Worm (Caenorhabditis elegans) whole organism, L4 larva: Measurements from ENCODE around the gene B0228.7.

ENCODE experiments used
- F10B5.3 ChIP-seq: sonication (generic microtip); optimal IDR thresholded peaks from 2 replicates; lab custom pipeline; 2016; ENCODE audit warnings: mild to moderate bottlenecking, missing genetic modification characterization, missing compliant biosample characterization
- F37D6.2 ChIP-seq: sonication (generic microtip); optimal IDR thresholded peaks from 2 replicates; lab custom pipeline; 2016; ENCODE audit warnings: mild to moderate bottlenecking, missing genetic modification characterization, missing compliant biosample characterization
- F44E2.7 ChIP-seq: fragments of 200-800 bp; sonication (Bioruptor generic); IDR thresholded peaks from 2 replicates; pipeline ENCODE4 v2.1.2; 2022; ENCODE audit warnings: missing genetic modification characterization, missing compliant biosample characterization
- R02D3.7 ChIP-seq: fragments of 150-350 bp; sonication (generic microtip); optimal IDR thresholded peaks from 3 replicates; lab custom pipeline; 2014; ENCODE audit warnings: missing biosample characterization, missing genetic modification characterization
- T26A8.4 ChIP-seq: fragments of 200-800 bp; sonication (Bioruptor generic); IDR thresholded peaks from 2 replicates; pipeline ENCODE4 v1.3.6; 2022; ENCODE audit warnings: missing genetic modification characterization, missing compliant biosample characterization
- Y48G9A.11 ChIP-seq: fragments of 200-800 bp; sonication (Bioruptor generic); IDR thresholded peaks from 2 replicates; pipeline ENCODE4 v1.3.6; 2022; ENCODE audit warnings: missing genetic modification reagents, missing genetic modification characterization, missing compliant biosample characterization
- ZK337.2 ChIP-seq: fragments of 200-800 bp; sonication (Bioruptor generic); IDR thresholded peaks from 2 replicates; pipeline ENCODE4 v1.3.6; 2022; ENCODE audit warnings: missing genetic modification reagents, missing genetic modification characterization, missing compliant biosample characterization
- aha-1 ChIP-seq: fragments of 150-350 bp; peaks from one replicate; lab custom pipeline; 2014; ENCODE audit warnings: missing biosample characterization, missing genetic modification characterization
- ama-1 ChIP-seq: fragments of 150-350 bp; optimal IDR thresholded peaks from 2 replicates; lab custom pipeline; 2014; ENCODE audit warnings: inconsistent platforms, mixed read lengths
- ceh-20 ChIP-seq: fragments of 200-800 bp; sonication (Bioruptor generic); IDR thresholded peaks from 2 replicates; pipeline ENCODE4 v1.3.6; 2022; ENCODE audit warnings: missing genetic modification reagents, missing genetic modification characterization, missing compliant biosample characterization
- ceh-44 ChIP-seq: fragments of 200-800 bp; sonication (Bioruptor generic); IDR thresholded peaks from 2 replicates; pipeline ENCODE4 v1.3.6; 2022; ENCODE audit warnings: missing genetic modification reagents, missing genetic modification characterization, missing compliant biosample characterization
- ceh-62 ChIP-seq: sonication (generic microtip); optimal IDR thresholded peaks from 2 replicates; lab custom pipeline; 2017; ENCODE audit warnings: missing biosample characterization, missing genetic modification characterization
- ces-1 ChIP-seq: fragments of 150-350 bp; sonication (generic microtip); optimal IDR thresholded peaks from 4 replicates; lab custom pipeline; 2014; ENCODE audit warnings: missing biosample characterization, missing genetic modification reagents, missing genetic modification characterization
- daf-12 ChIP-seq: fragments of 150-350 bp; optimal IDR thresholded peaks from 2 replicates; lab custom pipeline; 2014; ENCODE audit warnings: missing biosample characterization, missing genetic modification reagents, missing genetic modification characterization
- daf-16 ChIP-seq, 3 experiments: sonication (generic microtip); optimal IDR thresholded peaks; 2 replicates each; lab custom pipeline; 2016 to 2017; ENCODE audit warnings: missing genetic modification characterization in 3 of 3, missing genetic modification reagents in 3 of 3, mild to moderate bottlenecking in 2 of 3, missing compliant biosample characterization in 2 of 3, missing biosample characterization in 1 of 3, moderate library complexity in 1 of 3
- daf-19 ChIP-seq: fragments of 200-800 bp; sonication (Bioruptor generic); conservative IDR thresholded peaks from 2 replicates; pipeline ENCODE4 v1.3.6; 2022; ENCODE audit warnings: missing genetic modification characterization, missing compliant biosample characterization
- dmd-6 ChIP-seq: fragments of 200-800 bp; sonication (Bioruptor generic); IDR thresholded peaks from 2 replicates; pipeline ENCODE4 v1.3.6; 2022; ENCODE audit warnings: missing genetic modification reagents, missing genetic modification characterization, missing compliant biosample characterization
- dpl-1 ChIP-seq: fragments of 150-350 bp; optimal IDR thresholded peaks from 2 replicates; lab custom pipeline; 2014; ENCODE audit warnings: missing biosample characterization, missing genetic modification reagents, missing genetic modification characterization
- dve-1 ChIP-seq: sonication (generic microtip); optimal IDR thresholded peaks from 2 replicates; lab custom pipeline; 2017; ENCODE audit warnings: antibody characterized with exemption, mild to moderate bottlenecking, missing genetic modification characterization, missing compliant biosample characterization; ENCODE audit not compliant: insufficient read depth
- gei-8 ChIP-seq: fragments of 200-800 bp; sonication (Bioruptor generic); optimal IDR thresholded peaks from 2 replicates; lab custom pipeline; 2018; ENCODE audit warnings: mild to moderate bottlenecking, missing genetic modification characterization, missing compliant biosample characterization
- hlh-11 ChIP-seq: fragments of 200-800 bp; sonication (Bioruptor generic); optimal IDR thresholded peaks from 2 replicates; lab custom pipeline; 2018; ENCODE audit warnings: mild to moderate bottlenecking, missing genetic modification characterization, missing compliant biosample characterization
- hlh-30 ChIP-seq: sonication (generic microtip); optimal IDR thresholded peaks from 2 replicates; lab custom pipeline; 2017; ENCODE audit warnings: antibody characterized with exemption, mild to moderate bottlenecking, missing genetic modification characterization, missing compliant biosample characterization; ENCODE audit not compliant: insufficient read depth
- hmg-1.1 ChIP-seq: fragments of 200-800 bp; sonication (Bioruptor generic); IDR thresholded peaks from 2 replicates; pipeline ENCODE4 v1.3.6; 2022; ENCODE audit warnings: missing genetic modification reagents, missing genetic modification characterization, missing compliant biosample characterization
- lim-7 ChIP-seq: fragments of 200-800 bp; sonication (Bioruptor generic); IDR thresholded peaks from 2 replicates; pipeline ENCODE4 v1.3.6; 2022; ENCODE audit warnings: missing genetic modification characterization, missing compliant biosample characterization
- lin-1 ChIP-seq: fragments of 200-800 bp; sonication (Bioruptor generic); IDR thresholded peaks from 2 replicates; pipeline ENCODE4 v1.3.6; 2022; ENCODE audit warnings: missing genetic modification reagents, missing genetic modification characterization, missing compliant biosample characterization
- lin-13 ChIP-seq: fragments of 150-350 bp; optimal IDR thresholded peaks from 2 replicates; lab custom pipeline; 2014; ENCODE audit warnings: missing biosample characterization, missing genetic modification reagents, missing genetic modification characterization
- lin-29 ChIP-seq: fragments of 200-800 bp; sonication (Bioruptor generic); IDR thresholded peaks from 2 replicates; pipeline ENCODE4 v1.3.6; 2022; ENCODE audit warnings: missing genetic modification reagents, missing genetic modification characterization, missing compliant biosample characterization
- lin-39 ChIP-seq: fragments of 150-350 bp; optimal IDR thresholded peaks from 2 replicates; lab custom pipeline; 2014; ENCODE audit warnings: missing biosample characterization, missing genetic modification reagents, missing genetic modification characterization
- lsy-2 ChIP-seq, 2 experiments: fragments of 150-350 bp in 1 of 2; sonication (generic microtip) in 1 of 2; optimal IDR thresholded peaks; 2 replicates each; lab custom pipeline; 2014 to 2017; ENCODE audit warnings: missing biosample characterization in 2 of 2, missing genetic modification characterization in 2 of 2
- madf-9 ChIP-seq: fragments of 200-800 bp; sonication (Bioruptor generic); conservative IDR thresholded peaks from 2 replicates; pipeline ENCODE4 v1.3.6; 2022; ENCODE audit warnings: missing genetic modification reagents, missing genetic modification characterization, missing compliant biosample characterization
- mdt-29 ChIP-seq: fragments of 200-800 bp; sonication (Bioruptor generic); IDR thresholded peaks from 2 replicates; pipeline ENCODE4 v1.3.6; 2022; ENCODE audit warnings: missing genetic modification reagents, missing genetic modification characterization, missing compliant biosample characterization
- mep-1 ChIP-seq: fragments of 150-350 bp; sonication (generic microtip); optimal IDR thresholded peaks from 3 replicates; lab custom pipeline; 2014; ENCODE audit warnings: missing biosample characterization, missing genetic modification characterization
- nhr-10 ChIP-seq: fragments of 150-350 bp; optimal IDR thresholded peaks from 2 replicates; lab custom pipeline; 2014; ENCODE audit warnings: missing biosample characterization, missing genetic modification characterization
- nhr-102 ChIP-seq: sonication (generic microtip); optimal IDR thresholded peaks from 2 replicates; lab custom pipeline; 2016; ENCODE audit warnings: mild to moderate bottlenecking, missing genetic modification characterization, moderate library complexity, missing compliant biosample characterization
- nhr-237 ChIP-seq: sonication (generic microtip); optimal IDR thresholded peaks from 2 replicates; lab custom pipeline; 2017; ENCODE audit warnings: missing biosample characterization, missing genetic modification characterization
- nhr-25 ChIP-seq: sonication (generic microtip); optimal IDR thresholded peaks from 2 replicates; lab custom pipeline; 2017; ENCODE audit warnings: missing genetic modification characterization, mild to moderate bottlenecking, missing compliant biosample characterization, antibody characterized with exemption, moderate library complexity, borderline replicate concordance; ENCODE audit not compliant: insufficient read depth
- nhr-42 ChIP-seq: fragments of 200-800 bp; sonication (Bioruptor generic); IDR thresholded peaks from 2 replicates; pipeline ENCODE4 v1.3.6; 2022; ENCODE audit warnings: missing genetic modification characterization, missing compliant biosample characterization
- nhr-48 ChIP-seq: sonication (generic microtip); optimal IDR thresholded peaks from 2 replicates; lab custom pipeline; 2016; ENCODE audit warnings: mild to moderate bottlenecking, missing genetic modification characterization, missing compliant biosample characterization
- nhr-6 ChIP-seq: fragments of 150-350 bp; optimal IDR thresholded peaks from 2 replicates; lab custom pipeline; 2014; ENCODE audit warnings: missing biosample characterization, missing genetic modification characterization
- nhr-77 ChIP-seq: fragments of 150-350 bp; optimal IDR thresholded peaks from 2 replicates; lab custom pipeline; 2014; ENCODE audit warnings: missing biosample characterization, missing genetic modification characterization
- skn-1 ChIP-seq: fragments of 150-350 bp; optimal IDR thresholded peaks from 2 replicates; lab custom pipeline; 2014; ENCODE audit warnings: missing biosample characterization, missing genetic modification characterization
- snpc-1.2 ChIP-seq: fragments of 200-800 bp; sonication (Bioruptor generic); IDR thresholded peaks from 2 replicates; pipeline ENCODE4 v1.3.6; 2022; ENCODE audit warnings: missing genetic modification reagents, missing genetic modification characterization, missing compliant biosample characterization
- snpc-4 ChIP-seq: fragments of 150-350 bp; optimal IDR thresholded peaks from 2 replicates; lab custom pipeline; 2014; ENCODE audit warnings: missing biosample characterization, missing genetic modification characterization
- spr-1 ChIP-seq: sonication (generic microtip); optimal IDR thresholded peaks from 2 replicates; lab custom pipeline; 2016; ENCODE audit warnings: mild to moderate bottlenecking, missing genetic modification characterization, missing compliant biosample characterization
- spr-3 ChIP-seq: fragments of 200-800 bp; sonication (Bioruptor generic); optimal IDR thresholded peaks from 2 replicates; lab custom pipeline; 2018; ENCODE audit warnings: mild to moderate bottlenecking, missing genetic modification characterization, missing compliant biosample characterization
- unc-39 ChIP-seq: sonication (generic microtip); optimal IDR thresholded peaks from 2 replicates; lab custom pipeline; 2017; ENCODE audit warnings: missing biosample characterization, missing genetic modification characterization
- zag-1 ChIP-seq: fragments of 150-350 bp; optimal IDR thresholded peaks from 2 replicates; lab custom pipeline; 2014; ENCODE audit warnings: missing biosample characterization, missing genetic modification characterization
- zip-2 ChIP-seq: fragments of 150-350 bp; optimal IDR thresholded peaks from 2 replicates; lab custom pipeline; 2014; ENCODE audit warnings: missing biosample characterization, missing genetic modification characterization
- ztf-11 ChIP-seq: fragments of 150-350 bp; optimal IDR thresholded peaks from 2 replicates; lab custom pipeline; 2014; ENCODE audit warnings: missing biosample characterization, missing genetic modification characterization
- ztf-7 ChIP-seq: fragments of 150-350 bp; optimal IDR thresholded peaks from 2 replicates; lab custom pipeline; 2014; ENCODE audit warnings: missing biosample characterization, missing genetic modification characterization

The B0228.7 gene

DNA sequence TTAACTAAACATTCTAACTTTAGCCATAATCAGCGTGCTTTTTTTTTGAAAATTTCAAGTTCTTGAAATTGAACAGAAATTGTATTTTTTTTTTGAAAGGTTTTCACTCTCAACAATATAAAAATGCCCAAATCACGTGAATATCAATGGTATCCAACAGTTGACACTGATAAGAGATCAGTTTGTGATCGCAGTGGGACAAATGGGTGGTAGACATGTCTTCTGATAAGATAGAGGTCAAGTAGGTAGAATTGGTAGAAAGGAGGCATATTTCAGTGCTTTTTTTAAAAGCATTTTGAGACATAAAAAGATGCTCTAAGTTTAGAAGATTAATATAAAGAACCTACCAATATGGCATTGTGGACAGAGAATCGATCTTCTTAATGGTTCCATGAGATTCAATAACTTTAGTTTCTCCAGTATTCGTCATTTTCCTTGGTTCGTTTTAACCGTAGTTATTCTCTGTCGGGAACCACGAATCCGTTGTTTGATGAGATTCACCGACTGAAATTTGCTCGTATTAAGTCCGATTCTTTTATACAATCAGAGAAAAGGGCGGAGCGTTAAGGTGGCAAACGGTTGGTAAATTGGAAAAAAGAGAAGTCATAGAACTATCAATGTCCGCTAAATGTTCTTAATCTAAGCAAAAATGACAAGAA lies 18.6 kb upstream of the B0228.7 start, which contains the start of gene mthf-1 (continued):
- TF ChIP-seq ceh-44 (no peak), madf-9 (GFP tag; lab: Robert Waterston, UW) (no peak), daf-12 (no peak), ceh-62 (tag; lab: Kevin White, UChicago) (no peak), hmg-1.1 (GFP tag; lab: Robert Waterston, UW) (peak; percentile 7; the same call in 1 of the 2 replicates), nhr-102 (tag; lab: Kevin White, UChicago) (peak; percentile 44), nhr-10 (no peak), zip-2 (no peak), lin-13 (GFP tag; lab: Kevin White, UChicago) (no peak), unc-39 (tag; lab: Kevin White, UChicago) (no peak), aha-1 (peak; percentile 88), dmd-6 (peak; percentile 77), nhr-42 (GFP tag; lab: Robert Waterston, UW) (no peak), F44E2.7 (GFP tag; lab: Robert Waterston, UW) (no peak), F37D6.2 (tag; lab: Kevin White, UChicago) (no peak), nhr-77 (tag; lab: Kevin White, UChicago) (peak; percentile 44), hlh-11 (tag; lab: Kevin White, UChicago) (peak; percentile 69), nhr-237 (tag; lab: Kevin White, UChicago) (no peak), lim-7 (GFP tag; lab: Robert Waterston, UW) (no peak), ZK337.2 (no peak), nhr-6 (tag; lab: Kevin White, UChicago) (peak; percentile 43), F10B5.3 (tag; lab: Kevin White, UChicago) (no peak), ceh-20 (GFP tag; lab: Robert Waterston, UW) (no peak), ama-1 (lab: Kevin White, UChicago) (peak; percentile 79), Y48G9A.11 (GFP tag; lab: Robert Waterston, UW) (no peak), lin-29 (GFP tag; lab: Robert Waterston, UW) (no peak), lin-1 (GFP tag; lab: Robert Waterston, UW) (peak; percentile 69; the same call in 1 of the 2 replicates), spr-3 (GFP tag; lab: Kevin White, UChicago) (no peak), skn-1 (tag; lab: Kevin White, UChicago) (no peak), R02D3.7 (no peak), ztf-7 (tag; lab: Kevin White, UChicago) (no peak), daf-19 (GFP tag; lab: Robert Waterston, UW) (no peak), hlh-30 (tag; lab: Kevin White, UChicago) (peak; percentile 66), mdt-29 (GFP tag; lab: Robert Waterston, UW) (no peak), nhr-25 (tag; lab: Kevin White, UChicago) (no peak), zag-1 (tag; lab: Kevin White, UChicago) (no peak), nhr-48 (tag; lab: Kevin White, UChicago) (peak; percentile 53), ztf-11 (no peak), dpl-1 (peak; percentile 2), mep-1 (tag; lab: Kevin White, UChicago) (peak; percentile 39), daf-16 (GFP tag; optimal IDR thresholded peaks at IDR 0.05; lab: Kevin White, UChicago) (no peak), daf-16 (tag; optimal IDR thresholded peaks at IDR 0.05; lab: Kevin White, UChicago) (peak; percentile 73), gei-8 (no peak), snpc-4 (no peak), lin-39 (tag; lab: Kevin White, UChicago) (no peak), lsy-2 (tag; optimal IDR thresholded peaks at IDR 0.05; lab: Kevin White, UChicago) (peak in 1 of 2 experiments; percentile 35), dve-1 (tag; lab: Kevin White, UChicago) (peak; percentile 84), T26A8.4 (GFP tag; lab: Robert Waterston, UW) (peak; percentile 11; the same call in 1 of the 2 replicates), spr-1 (no peak), ces-1 (GFP tag; lab: Kevin White, UChicago) (no peak), snpc-1.2 (GFP tag; lab: Robert Waterston, UW) (no peak)
